Fruit fly (Drosophila melanogaster) whole organism, embryonic: ENCODE data around the gene senju.

ENCODE experiments used
- Aef1 ChIP-seq: fragments of 200-800 bp; sonication (Bioruptor generic); IDR thresholded peaks from 3 replicates; pipeline ENCODE4 v1.3.6; 2022; ENCODE audit warnings: missing biosample characterization, missing genetic modification characterization
- Atf-2 ChIP-seq: fragments of 200-800 bp; sonication (Bioruptor generic); optimal IDR thresholded peaks from 2 replicates; lab custom pipeline; 2016; ENCODE audit warnings: missing biosample characterization, missing genetic modification characterization
- Atf6 ChIP-seq: fragments of 200-800 bp; sonication (Bioruptor generic); IDR thresholded peaks from 2 replicates; pipeline ENCODE4 v1.3.6; 2022; ENCODE audit warnings: missing biosample characterization, missing genetic modification characterization
- Bgb ChIP-seq: fragments of 200-800 bp; sonication (Bioruptor generic); IDR thresholded peaks from 2 replicates; pipeline ENCODE4 v1.3.6; 2022; ENCODE audit warnings: missing biosample characterization, missing genetic modification characterization; ENCODE audit not compliant: partially characterized antibody
- CG10366 ChIP-seq: fragments of 200-800 bp; sonication (Bioruptor generic); IDR thresholded peaks from 2 replicates; pipeline ENCODE4 v1.3.6; 2022; ENCODE audit warnings: missing biosample characterization, missing genetic modification characterization
- CG10543 ChIP-seq: fragments of 200-800 bp; sonication (Bioruptor generic); optimal IDR thresholded peaks from 3 replicates; lab custom pipeline; 2017; ENCODE audit warnings: missing biosample characterization, mild to moderate bottlenecking, missing genetic modification characterization, moderate library complexity
- CG12769 ChIP-seq: fragments of 200-800 bp; sonication (Bioruptor generic); optimal IDR thresholded peaks from 2 replicates; lab custom pipeline; 2019; ENCODE audit warnings: missing biosample characterization, mild to moderate bottlenecking, missing genetic modification characterization, moderate library complexity
- CG13624 ChIP-seq: fragments of 200-800 bp; sonication (Bioruptor generic); optimal IDR thresholded peaks from 2 replicates; lab custom pipeline; 2016; ENCODE audit warnings: missing biosample characterization, missing genetic modification characterization
- CG1647 ChIP-seq: fragments of 200-800 bp; sonication (Bioruptor generic); optimal IDR thresholded peaks from 3 replicates; lab custom pipeline; 2016; ENCODE audit warnings: missing biosample characterization, missing genetic modification characterization
- CG17361 ChIP-seq: fragments of 200-800 bp; sonication (Bioruptor generic); IDR thresholded peaks from 3 replicates; pipeline ENCODE4 v1.3.6; 2022; ENCODE audit warnings: missing biosample characterization, missing genetic modification characterization
- CG17829 ChIP-seq: fragments of 200-800 bp; optimal IDR thresholded peaks from 2 replicates; lab custom pipeline; 2019; ENCODE audit warnings: missing biosample characterization, mild to moderate bottlenecking, missing genetic modification characterization, moderate library complexity
- CG18262 ChIP-seq: fragments of 200-800 bp; optimal IDR thresholded peaks from 3 replicates; lab custom pipeline; 2019; ENCODE audit warnings: missing biosample characterization, mild to moderate bottlenecking, missing genetic modification characterization, moderate library complexity
- CG31441 ChIP-seq: fragments of 200-800 bp; sonication (Bioruptor generic); IDR thresholded peaks from 2 replicates; pipeline ENCODE4 v1.3.6; 2022; ENCODE audit warnings: missing biosample characterization, missing genetic modification characterization
- CG33557 ChIP-seq: fragments of 200-800 bp; sonication (Bioruptor generic); optimal IDR thresholded peaks from 2 replicates; lab custom pipeline; 2019; ENCODE audit warnings: missing biosample characterization, mild to moderate bottlenecking, missing genetic modification characterization, moderate library complexity
- CG6654 ChIP-seq: fragments of 200-800 bp; sonication (Bioruptor generic); optimal IDR thresholded peaks from 2 replicates; lab custom pipeline; 2017; ENCODE audit warnings: missing biosample characterization, mild to moderate bottlenecking, missing genetic modification characterization
- CG7357 ChIP-seq: fragments of 200-800 bp; sonication (Bioruptor generic); IDR thresholded peaks from 3 replicates; pipeline ENCODE4 v1.3.6; 2022; ENCODE audit warnings: missing biosample characterization, missing genetic modification characterization
- CG7928 ChIP-seq: fragments of 200-800 bp; sonication (Bioruptor generic); optimal IDR thresholded peaks from 2 replicates; lab custom pipeline; 2017; ENCODE audit warnings: missing biosample characterization, mild to moderate bottlenecking, missing genetic modification characterization
- CG7987 ChIP-seq: fragments of 200-800 bp; sonication (Bioruptor generic); optimal IDR thresholded peaks from 2 replicates; lab custom pipeline; 2018; ENCODE audit warnings: missing biosample characterization, mild to moderate bottlenecking, missing genetic modification characterization, moderate library complexity
- CG8924 ChIP-seq: fragments of 200-800 bp; optimal IDR thresholded peaks from 3 replicates; lab custom pipeline; 2019; ENCODE audit warnings: missing biosample characterization, mild to moderate bottlenecking, missing genetic modification characterization, moderate library complexity
- CG9797 ChIP-seq: fragments of 200-800 bp; sonication (Bioruptor generic); optimal IDR thresholded peaks from 3 replicates; lab custom pipeline; 2018; ENCODE audit warnings: missing biosample characterization, mild to moderate bottlenecking, missing genetic modification characterization
- Dfd ChIP-seq, 2 experiments: fragments of >200 bp; optimal IDR thresholded peaks; 2 replicates each; lab custom pipeline; 2017; ENCODE audit warnings: missing biosample characterization in 2 of 2, missing genetic modification characterization in 2 of 2
- Doc2 ChIP-seq: fragments of 200-800 bp; sonication (Bioruptor generic); IDR thresholded peaks from 2 replicates; pipeline ENCODE4 v1.3.6; 2022; ENCODE audit warnings: missing biosample characterization, missing genetic modification characterization
- ERR ChIP-seq: fragments of 200-800 bp; sonication (Bioruptor generic); optimal IDR thresholded peaks from 2 replicates; lab custom pipeline; 2016; ENCODE audit warnings: missing biosample characterization, missing genetic modification characterization
- Eip74EF ChIP-seq, 2 experiments: fragments of 200-800 bp in 1 of 2; fragments of >200 bp in 1 of 2; sonication (Bioruptor generic) in 1 of 2; optimal IDR thresholded peaks; 2 replicates each; lab custom pipeline; 2017 to 2019; ENCODE audit warnings: missing biosample characterization in 2 of 2, missing genetic modification characterization in 2 of 2, mild to moderate bottlenecking in 1 of 2, moderate library complexity in 1 of 2
- Fer1 ChIP-seq: fragments of 200-800 bp; sonication (Bioruptor generic); optimal IDR thresholded peaks from 2 replicates; lab custom pipeline; 2017; ENCODE audit warnings: missing biosample characterization, mild to moderate bottlenecking, missing genetic modification characterization
- Gsc ChIP-seq: fragments of 200-800 bp; sonication (Bioruptor generic); IDR thresholded peaks from 2 replicates; pipeline ENCODE4 v1.3.6; 2022; ENCODE audit warnings: missing biosample characterization, missing genetic modification characterization
- HmgZ ChIP-seq: fragments of 200-800 bp; sonication (Bioruptor generic); optimal IDR thresholded peaks from 2 replicates; lab custom pipeline; 2018; ENCODE audit warnings: missing biosample characterization, mild to moderate bottlenecking, missing genetic modification characterization
- Hr51 ChIP-seq, 2 experiments: fragments of 200-800 bp; sonication (Bioruptor generic); optimal IDR thresholded peaks; 2 replicates in 1 of 2; 3 replicates in 1 of 2; lab custom pipeline; 2016 to 2018; ENCODE audit warnings: missing biosample characterization in 2 of 2, missing genetic modification characterization in 2 of 2, mild to moderate bottlenecking in 1 of 2, moderate library complexity in 1 of 2
- Hr78 ChIP-seq, 2 experiments: fragments of 200-800 bp in 1 of 2; fragments of >200 bp in 1 of 2; sonication (Bioruptor generic) in 1 of 2; optimal IDR thresholded peaks; 2 replicates each; lab custom pipeline; 2017 to 2019; ENCODE audit warnings: missing biosample characterization in 2 of 2, missing genetic modification characterization in 2 of 2, mild to moderate bottlenecking in 1 of 2, moderate library complexity in 1 of 2
- Hsf ChIP-seq: fragments of 200-800 bp; sonication (Bioruptor generic); optimal IDR thresholded peaks from 3 replicates; lab custom pipeline; 2016; ENCODE audit warnings: missing biosample characterization, missing genetic modification characterization
- Med ChIP-seq: fragments of 200-800 bp; sonication (Bioruptor generic); peaks from one replicate; lab custom pipeline; 2016; ENCODE audit warnings: missing biosample characterization, missing genetic modification characterization, mild to moderate bottlenecking, inconsistent platforms, moderate library complexity
- Opbp ChIP-seq: fragments of 200-800 bp; sonication (Bioruptor generic); IDR thresholded peaks from 3 replicates; pipeline ENCODE4 v1.3.6; 2022; ENCODE audit warnings: missing biosample characterization, missing genetic modification characterization; ENCODE audit not compliant: partially characterized antibody
- Usf ChIP-seq: fragments of 200-800 bp; sonication (Bioruptor generic); optimal IDR thresholded peaks from 2 replicates; lab custom pipeline; 2017; ENCODE audit warnings: missing genotype, missing biosample characterization, missing genetic modification characterization
- Xbp1 ChIP-seq: fragments of 200-800 bp; sonication (Bioruptor generic); optimal IDR thresholded peaks from 3 replicates; lab custom pipeline; 2016; ENCODE audit warnings: missing biosample characterization, mild to moderate bottlenecking, missing genetic modification characterization
- ato ChIP-seq: fragments of 200-800 bp; sonication (Bioruptor generic); IDR thresholded peaks from 2 replicates; pipeline ENCODE4 v1.3.6; 2022; ENCODE audit warnings: missing biosample characterization, missing genetic modification characterization; ENCODE audit not compliant: partially characterized antibody
- bbx ChIP-seq: fragments of 200-800 bp; sonication (Bioruptor generic); IDR thresholded peaks from 2 replicates; pipeline ENCODE4 v1.3.6; 2022; ENCODE audit warnings: missing biosample characterization, missing genetic modification characterization; ENCODE audit not compliant: partially characterized antibody
- da ChIP-seq: fragments of 200-800 bp; sonication (Bioruptor generic); optimal IDR thresholded peaks from 2 replicates; lab custom pipeline; 2016; ENCODE audit warnings: missing biosample characterization, missing genetic modification characterization
- dimm ChIP-seq: fragments of 200-800 bp; sonication (Bioruptor generic); IDR thresholded peaks from 2 replicates; pipeline ENCODE4 v1.3.6; 2022; ENCODE audit warnings: missing biosample characterization, missing genetic modification characterization
- dmrt11E ChIP-seq: fragments of 200-800 bp; sonication (Bioruptor generic); optimal IDR thresholded peaks from 3 replicates; lab custom pipeline; 2018; ENCODE audit warnings: missing biosample characterization, mild to moderate bottlenecking, missing genetic modification characterization, moderate library complexity
- ewg ChIP-seq: fragments of 200-800 bp; sonication (Bioruptor generic); optimal IDR thresholded peaks from 3 replicates; lab custom pipeline; 2017; ENCODE audit warnings: mild to moderate bottlenecking, missing biosample characterization, missing genetic modification reagents, missing genetic modification characterization
- gce ChIP-seq: fragments of 200-800 bp; sonication (Bioruptor generic); IDR thresholded peaks from 3 replicates; pipeline ENCODE4 v1.3.6; 2022; ENCODE audit warnings: missing biosample characterization, missing genetic modification characterization
- klu ChIP-seq: fragments of 200-800 bp; sonication (Bioruptor generic); IDR thresholded peaks from 2 replicates; pipeline ENCODE4 v1.3.6; 2022; ENCODE audit warnings: missing biosample characterization, missing genetic modification characterization
- knrl ChIP-seq: fragments of 200-800 bp; sonication (Bioruptor generic); IDR thresholded peaks from 3 replicates; pipeline ENCODE4 v1.3.6; 2022; ENCODE audit warnings: missing biosample characterization, missing genetic modification characterization; ENCODE audit not compliant: partially characterized antibody
- pho ChIP-seq: fragments of 200-800 bp; sonication (Bioruptor generic); optimal IDR thresholded peaks from 2 replicates; lab custom pipeline; 2016; ENCODE audit warnings: missing biosample characterization, missing genetic modification characterization
- phol ChIP-seq: fragments of 200-800 bp; sonication (Bioruptor generic); optimal IDR thresholded peaks from 3 replicates; lab custom pipeline; 2018; ENCODE audit warnings: missing biosample characterization, mild to moderate bottlenecking, missing genetic modification characterization, moderate library complexity
- row ChIP-seq: fragments of 200-800 bp; sonication (Bioruptor generic); IDR thresholded peaks from 3 replicates; pipeline ENCODE4 v1.3.6; 2022; ENCODE audit warnings: missing biosample characterization, missing genetic modification characterization
- sqz ChIP-seq: fragments of 200-800 bp; sonication (Bioruptor generic); optimal IDR thresholded peaks from 3 replicates; lab custom pipeline; 2018; ENCODE audit warnings: missing biosample characterization, mild to moderate bottlenecking, missing genetic modification characterization
- tap ChIP-seq: fragments of 200-800 bp; optimal IDR thresholded peaks from 3 replicates; lab custom pipeline; 2019; ENCODE audit warnings: missing biosample characterization, mild to moderate bottlenecking, missing genetic modification characterization, moderate library complexity
- toy ChIP-seq: fragments of 200-800 bp; sonication (Bioruptor generic); IDR thresholded peaks from 2 replicates; pipeline ENCODE4 v1.3.6; 2022; ENCODE audit warnings: missing biosample characterization, missing genetic modification characterization
- tx ChIP-seq: fragments of 200-800 bp; sonication (Bioruptor generic); optimal IDR thresholded peaks from 2 replicates; lab custom pipeline; 2016; ENCODE audit warnings: missing biosample characterization, missing genetic modification characterization

The senju gene

DNA sequence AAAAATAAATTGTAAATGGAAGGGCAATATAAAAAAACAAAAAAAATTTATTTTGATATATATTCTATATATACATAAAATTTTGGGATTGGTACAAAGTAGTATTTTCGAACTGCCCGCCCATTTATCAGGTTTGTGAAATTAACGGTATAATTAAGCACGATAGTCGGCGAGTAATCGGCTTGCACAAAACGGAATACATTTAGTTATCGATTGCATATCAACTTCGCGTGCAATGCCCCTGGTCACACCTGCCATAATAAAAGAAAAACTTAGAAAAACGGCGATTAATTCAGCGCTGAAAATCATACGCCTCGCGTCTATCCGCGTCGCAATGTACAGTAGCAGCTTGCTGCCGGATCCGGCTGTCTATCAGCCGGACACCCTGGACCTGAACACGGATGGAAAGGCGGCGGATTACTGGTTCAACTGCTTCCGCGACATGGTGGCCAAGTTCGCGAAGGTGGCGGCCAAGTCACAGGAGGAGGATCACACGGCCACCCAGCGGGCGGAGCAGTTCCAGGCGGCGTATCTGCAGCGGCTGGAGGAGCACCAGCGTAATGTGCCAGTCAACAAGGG lies 41.2 kb downstream of the senju start, which contains the start of gene CG5828 (continued):
- TF ChIP-seq CG9797 (GFP tag; lab: Kevin White, UChicago) (peak; percentile 63), Bgb (GFP tag; lab: Robert Waterston, UW) (peak; percentile 64), CG10543 (no peak), HmgZ (no peak), Aef1 (no peak), Hr51 (GFP tag; optimal IDR thresholded peaks at IDR 0.05; lab: Kevin White, UChicago) (no peak), dmrt11E (tag; lab: Kevin White, UChicago) (no peak), bbx (peak; percentile 64), row (GFP tag; lab: Robert Waterston, UW) (peak; percentile 69), klu (no peak), sqz (GFP tag; lab: Kevin White, UChicago) (no peak), da (GFP tag; lab: Kevin White, UChicago) (no peak), tx (no peak), CG7928 (GFP tag; lab: Kevin White, UChicago) (no peak), CG1647 (GFP tag; lab: Kevin White, UChicago) (no peak), Hr78 (GFP tag; optimal IDR thresholded peaks at IDR 0.05; lab: Kevin White, UChicago) (no peak), Atf-2 (GFP tag; lab: Kevin White, UChicago) (no peak), CG17361 (no peak; the same call in 2 of the 3 replicates), phol (tag; lab: Kevin White, UChicago) (peak; percentile 21), Fer1 (GFP tag; lab: Kevin White, UChicago) (no peak), dimm (no peak), Hsf (GFP tag; lab: Kevin White, UChicago) (no peak), pho (GFP tag; lab: Kevin White, UChicago) (no peak), CG31441 (GFP tag; lab: Robert Waterston, UW) (peak; percentile 15; the same call in 1 of the 2 replicates), gce (GFP tag; lab: Robert Waterston, UW) (no peak), CG33557 (GFP tag; lab: Kevin White, UChicago) (no peak), ERR (GFP tag; lab: Kevin White, UChicago) (no peak), tap (tag; lab: Kevin White, UChicago) (no peak), Opbp (GFP tag; lab: Robert Waterston, UW) (peak; percentile 77), knrl (peak; percentile 71; the same call in 2 of the 3 replicates), Atf6 (no peak), Gsc (no peak), CG17829 (tag; lab: Kevin White, UChicago) (no peak), CG8924 (tag; lab: Kevin White, UChicago) (no peak), Eip74EF (GFP tag; optimal IDR thresholded peaks at IDR 0.05; lab: Kevin White, UChicago) (no peak), Usf (no peak), CG18262 (tag; lab: Kevin White, UChicago) (no peak), toy (GFP tag; lab: Robert Waterston, UW) (no peak), ato (GFP tag; lab: Robert Waterston, UW) (0 out of 2 replicates have a peak, but pooled peaks have one; percentile 13), CG7987 (GFP tag; lab: Kevin White, UChicago) (no peak), Doc2 (GFP tag; lab: Robert Waterston, UW) (no peak), CG12769 (tag; lab: Kevin White, UChicago) (no peak), CG13624 (GFP tag; lab: Kevin White, UChicago) (no peak), CG10366 (no peak), CG7357 (no peak), Dfd (GFP tag; optimal IDR thresholded peaks at IDR 0.05; lab: Kevin White, UChicago) (no peak), ewg (no peak), Med (peak; percentile 86), Xbp1 (no peak), CG6654 (GFP tag; lab: Kevin White, UChicago) (no peak)
